Fruit fly (Drosophila melanogaster) Kc167 (cell line): ENCODE measurements around the gene CG43246.

ENCODE experiments used
- Myc ChIP-seq: fragments of >200 bp; optimal IDR thresholded peaks from 2 replicates; lab custom pipeline; 2017; ENCODE audit warnings: missing external identifiers
- Sin3A ChIP-seq: fragments of >200 bp; optimal IDR thresholded peaks from 2 replicates; lab custom pipeline; 2018; ENCODE audit warnings: missing external identifiers
- h ChIP-seq: fragments of >200 bp; optimal IDR thresholded peaks from 3 replicates; lab custom pipeline; 2018; ENCODE audit warnings: missing external identifiers
- insv ChIP-seq: fragments of >200 bp; optimal IDR thresholded peaks from 3 replicates; lab custom pipeline; 2018; ENCODE audit warnings: missing external identifiers
- psq ChIP-seq: fragments of >200 bp; optimal IDR thresholded peaks from 2 replicates; lab custom pipeline; 2017; ENCODE audit warnings: missing external identifiers
- ttk ChIP-seq: sonication (Bioruptor generic); optimal IDR thresholded peaks from 2 replicates; lab custom pipeline; 2017; ENCODE audit warnings: missing external identifiers

dm6 chr3L:14534619-14535018 is 1.8 kb upstream of the CG43246 start:
- no peak for TF ChIP-seq psq
- TF ChIP-seq Myc: no peak
- no peak for TF ChIP-seq Sin3A (lab: Kevin White, UChicago)
- TF ChIP-seq insv (lab: Kevin White, UChicago): no peak
- no peak for TF ChIP-seq ttk (lab: Kevin White, UChicago)
- no peak for TF ChIP-seq h (lab: Kevin White, UChicago)
